Worm (Caenorhabditis elegans) whole organism, dauer: ENCODE results near the gene jmjd-5.

Experiments used
- unc-62 ChIP-seq: sonication (generic microtip); optimal IDR thresholded peaks from 2 replicates; lab custom pipeline; 2017; ENCODE audit warnings: missing biosample characterization, missing genetic modification reagents, missing genetic modification characterization

The jmjd-5 gene

ce11 chrV:11149405-11149804 lies 22.1 kb downstream of the jmjd-5 start, which contains the start of gene T19C4.1:
T19C4.1 (plus strand) TSS chrV:11149705.
- no peak for TF ChIP-seq unc-62 (GFP tag; lab: Kevin White, UChicago)

- no peak for TF ChIP-seq unc-62 (GFP tag; lab: Kevin White, UChicago)
Measured at ce11 chrV:11152333-11152732, 25.0 kb downstream of the jmjd-5 start, which contains the start of gene srg-39. srg-39 (minus strand) TSS chrV:11152433.

ce11 chrV:11155553-11155952 lies 28.3 kb downstream of the jmjd-5 start, which contains the start of gene srg-38:
srg-38 (minus strand) TSS chrV:11155653.
- TF ChIP-seq unc-62 (GFP tag; lab: Kevin White, UChicago) = no peak

ce11 chrV:11156589-11156988 lies 29.3 kb downstream of the jmjd-5 start:
- TF ChIP-seq unc-62 (GFP tag; lab: Kevin White, UChicago) = no peak

- TF ChIP-seq unc-62 (GFP tag; lab: Kevin White, UChicago) = no peak
Measured at ce11 chrV:11157947-11158346, 30.6 kb downstream of the jmjd-5 start, which contains the start of gene srg-42. srg-42 (minus strand) TSS chrV:11158047.

ce11 chrV:11161791-11162190 lies 34.5 kb downstream of the jmjd-5 start, which contains the start of gene srg-41:
srg-41 (minus strand) TSS chrV:11161891.
- no peak for TF ChIP-seq unc-62 (GFP tag; lab: Kevin White, UChicago)

ce11 chrV:11164475-11164874 lies 37.2 kb downstream of the jmjd-5 start, which contains the start of gene srg-40:
srg-40 (minus strand) TSS chrV:11164575.
- no peak for TF ChIP-seq unc-62 (GFP tag; lab: Kevin White, UChicago)

ce11 chrV:11167745-11168144 lies 40.4 kb downstream of the jmjd-5 start:
- TF ChIP-seq unc-62 (GFP tag; lab: Kevin White, UChicago) = no peak

ce11 chrV:11170564-11171329 lies 43.5 kb downstream of the jmjd-5 start:
- no peak for TF ChIP-seq unc-62 (GFP tag; lab: Kevin White, UChicago)

- no peak for TF ChIP-seq unc-62 (GFP tag; lab: Kevin White, UChicago)
Measured at ce11 chrV:11171906-11172305, 44.6 kb downstream of the jmjd-5 start, which contains the start of gene T19C4.5. T19C4.5 (plus strand) TSS chrV:11172213.

- no peak for TF ChIP-seq unc-62 (GFP tag; lab: Kevin White, UChicago)
Measured at ce11 chrV:11172667-11173066, 45.4 kb downstream of the jmjd-5 start.

ce11 chrV:11174663-11175062 lies 47.4 kb downstream of the jmjd-5 start:
- no peak for TF ChIP-seq unc-62 (GFP tag; lab: Kevin White, UChicago)

- TF ChIP-seq unc-62 (GFP tag; lab: Kevin White, UChicago) = no peak
Measured at ce11 chrV:11177577-11177976, 50.3 kb downstream of the jmjd-5 start, which contains the start of gene gpa-1. gpa-1 (minus strand) TSS chrV:11177677.
